Worm (Caenorhabditis elegans): ENCODE data around the gene F14F7.7.

F14F7.7 gene

DNA sequence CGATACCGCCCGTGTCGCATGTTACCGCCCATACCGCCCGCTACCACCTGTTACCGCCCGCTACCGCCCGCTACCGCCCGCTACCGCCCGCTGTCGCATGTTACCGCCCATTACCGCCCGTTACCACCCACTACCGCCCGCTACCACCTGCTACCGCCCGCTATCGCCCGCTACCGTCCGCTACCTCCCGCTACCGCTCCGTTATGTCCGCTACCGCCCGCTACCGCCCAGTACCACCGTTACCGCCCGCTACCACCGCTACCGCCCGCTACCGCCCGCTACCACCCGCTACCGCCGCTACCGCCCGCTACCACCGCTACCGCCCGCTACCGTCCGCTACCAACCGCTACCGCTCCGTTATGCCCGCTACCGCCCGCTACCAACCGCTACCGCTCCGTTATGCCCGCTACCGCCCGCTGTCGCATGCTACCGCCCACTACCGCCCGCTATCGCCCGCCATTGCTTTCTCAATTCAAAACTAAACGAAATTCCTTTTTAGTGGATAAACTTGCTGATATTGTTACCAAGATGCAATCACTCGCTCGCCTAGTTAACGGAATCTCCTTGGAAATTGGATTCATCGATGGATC, 1.8 kb downstream of the F14F7.7 start:
- TF ChIP-seq sptf-1 (tag; optimal IDR thresholded peaks at IDR 0.05) (peak; percentile 61), elt-1 (tag; optimal IDR thresholded peaks at IDR 0.05; ENCODE audit: borderline replicate concordance, insufficient read depth) (no peak), unc-120 (tag; optimal IDR thresholded peaks at IDR 0.05; ENCODE audit: poor library complexity, severe bottlenecking) (no peak), sem-2 (GFP tag; optimal IDR thresholded peaks at IDR 0.05) (peak; percentile 23), mls-2 (tag; optimal IDR thresholded peaks at IDR 0.05) (peak; percentile 72), nhr-237 (tag; optimal IDR thresholded peaks at IDR 0.05) (no peak), M03D4.4 (tag; optimal IDR thresholded peaks at IDR 0.05) (no peak), drap-1 (GFP tag; optimal IDR thresholded peaks at IDR 0.05) (peak; percentile 35), ceh-43 (GFP tag; optimal IDR thresholded peaks at IDR 0.05) (no peak), ham-2 (GFP tag; optimal IDR thresholded peaks at IDR 0.05) (peak; percentile 26), blmp-1 (tag; optimal IDR thresholded peaks at IDR 0.05) (no peak), unc-39 (tag; optimal IDR thresholded peaks at IDR 0.05) (no peak), zip-8 (tag; optimal IDR thresholded peaks at IDR 0.05) (no peak), lin-32 (GFP tag; optimal IDR thresholded peaks at IDR 0.05) (peak; percentile 23), ces-1 (GFP tag; optimal IDR thresholded peaks at IDR 0.05) (no peak)

ce11 chrIII:13039739-13040138, 9.0 kb downstream of the F14F7.7 start, which contains the start of gene F54F12.2:
Gene F54F12.2 (plus strand): TSS chrIII:13040039.
- TF ChIP-seq bed-3 (GFP tag; optimal IDR thresholded peaks at IDR 0.05) = no peak
- no peak for TF ChIP-seq unc-39 (tag; optimal IDR thresholded peaks at IDR 0.05)
- TF ChIP-seq mep-1 (tag; optimal IDR thresholded peaks at IDR 0.05) = no peak
- no peak for TF ChIP-seq zip-8 (tag; optimal IDR thresholded peaks at IDR 0.05)
- no peak for TF ChIP-seq lin-13 (tag; optimal IDR thresholded peaks at IDR 0.05)
- TF ChIP-seq snpc-4 (tag; optimal IDR thresholded peaks at IDR 0.05) = no peak
- TF ChIP-seq nhr-237 (tag; optimal IDR thresholded peaks at IDR 0.05) = no peak
- TF ChIP-seq nhr-76 (tag; optimal IDR thresholded peaks at IDR 0.05) = no peak
- TF ChIP-seq hlh-1 (tag; optimal IDR thresholded peaks at IDR 0.05) = no peak
- TF ChIP-seq ceh-39 (tag; optimal IDR thresholded peaks at IDR 0.05) = no peak
- no peak for TF ChIP-seq nhr-28 (tag; optimal IDR thresholded peaks at IDR 0.05)
- no peak for TF ChIP-seq elt-3 (tag; optimal IDR thresholded peaks at IDR 0.05)
- TF ChIP-seq cnd-1 (tag; optimal IDR thresholded peaks at IDR 0.05) = no peak
- TF ChIP-seq ham-2 (GFP tag; optimal IDR thresholded peaks at IDR 0.05) = no peak
- TF ChIP-seq ceh-83 (GFP tag; optimal IDR thresholded peaks at IDR 0.05) = no peak
- no peak for TF ChIP-seq unc-120 (tag; optimal IDR thresholded peaks at IDR 0.05; ENCODE audit: poor library complexity, severe bottlenecking)

DNA sequence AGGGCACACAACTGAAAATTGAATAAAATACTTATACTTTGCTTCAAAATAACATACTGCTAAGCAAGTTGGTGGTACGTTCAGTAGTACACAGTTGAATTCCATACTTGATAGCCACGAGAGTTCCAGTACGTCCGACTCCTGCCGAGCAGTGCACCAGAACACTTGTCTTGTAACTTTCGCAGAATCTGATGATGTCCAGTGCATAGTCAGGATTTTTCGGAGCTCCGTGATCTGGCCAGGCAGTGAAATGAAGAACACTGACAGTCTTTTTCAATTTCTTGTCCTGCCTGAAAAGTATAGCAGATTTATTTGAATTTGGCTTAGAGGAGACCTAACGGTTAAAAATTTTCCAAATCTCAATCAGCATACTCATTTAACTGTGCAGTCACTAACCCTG, 19.3 kb downstream of the F14F7.7 start:
- TF ChIP-seq ham-2 (GFP tag; optimal IDR thresholded peaks at IDR 0.05) (no peak), ces-1 (GFP tag; optimal IDR thresholded peaks at IDR 0.05) (no peak), nhr-237 (tag; optimal IDR thresholded peaks at IDR 0.05) (no peak), blmp-1 (tag; optimal IDR thresholded peaks at IDR 0.05) (no peak), pha-4 (tag; optimal IDR thresholded peaks at IDR 0.05) (no peak), lin-13 (tag; optimal IDR thresholded peaks at IDR 0.05) (no peak), zip-8 (tag; optimal IDR thresholded peaks at IDR 0.05) (no peak), elt-3 (tag; optimal IDR thresholded peaks at IDR 0.05) (no peak), ztf-11 (tag; optimal IDR thresholded peaks at IDR 0.05) (no peak), ceh-43 (GFP tag; optimal IDR thresholded peaks at IDR 0.05) (no peak), unc-39 (tag; optimal IDR thresholded peaks at IDR 0.05) (no peak), hlh-1 (tag; optimal IDR thresholded peaks at IDR 0.05) (no peak)

- TF ChIP-seq unc-62 (GFP tag; optimal IDR thresholded peaks at IDR 0.05) (no peak), mls-2 (tag; optimal IDR thresholded peaks at IDR 0.05) (no peak), nhr-2 (tag; optimal IDR thresholded peaks at IDR 0.05) (no peak), snpc-4 (tag; optimal IDR thresholded peaks at IDR 0.05) (no peak), M03D4.4 (tag; optimal IDR thresholded peaks at IDR 0.05) (no peak), cnd-1 (tag; optimal IDR thresholded peaks at IDR 0.05) (no peak), hlh-1 (tag; optimal IDR thresholded peaks at IDR 0.05) (no peak), lin-13 (tag; optimal IDR thresholded peaks at IDR 0.05) (no peak), nhr-76 (tag; optimal IDR thresholded peaks at IDR 0.05) (no peak), blmp-1 (tag; optimal IDR thresholded peaks at IDR 0.05) (no peak), ces-1 (GFP tag; optimal IDR thresholded peaks at IDR 0.05) (no peak), pha-4 (tag; optimal IDR thresholded peaks at IDR 0.05) (no peak), unc-39 (tag; optimal IDR thresholded peaks at IDR 0.05) (no peak), sptf-1 (tag; optimal IDR thresholded peaks at IDR 0.05) (no peak), elt-3 (tag; optimal IDR thresholded peaks at IDR 0.05) (no peak), mep-1 (tag; optimal IDR thresholded peaks at IDR 0.05) (no peak), elt-1 (tag; optimal IDR thresholded peaks at IDR 0.05; ENCODE audit: borderline replicate concordance, insufficient read depth) (no peak), nhr-237 (tag; optimal IDR thresholded peaks at IDR 0.05) (no peak), mab-5 (tag; optimal IDR thresholded peaks at IDR 0.05) (no peak), lsy-2 (tag; optimal IDR thresholded peaks at IDR 0.05) (no peak)
Measured at ce11 chrIII:13055342-13055741, 24.6 kb downstream of the F14F7.7 start, which contains the start of gene F54F12.1. Gene F54F12.1 (minus strand): TSS chrIII:13055442.

Data from whole organism, mixed stage, embryonic.